Fruit fly (Drosophila melanogaster): ENCODE results near the gene CG42259.

Gene CG42259

dm6 chrX:1045924-1046323, at the start of gene CG42259:
Gene CG42259 (plus strand): TSS chrX:1046224.
- TF ChIP-seq usp (GFP tag; optimal IDR thresholded peaks at IDR 0.05) (no peak), EcR (GFP tag; optimal IDR thresholded peaks at IDR 0.05) (no peak), psq (optimal IDR thresholded peaks at IDR 0.05) (no peak), Dll (optimal IDR thresholded peaks at IDR 0.05) (no peak), pan (optimal IDR thresholded peaks at IDR 0.05) (no peak), CG8478 (optimal IDR thresholded peaks at IDR 0.05) (no peak)

dm6 chrX:998884-999283, 47.1 kb upstream of the CG42259 start:
- TF ChIP-seq Dll (optimal IDR thresholded peaks at IDR 0.05): no peak
- no peak for TF ChIP-seq psq (optimal IDR thresholded peaks at IDR 0.05)
- no peak for TF ChIP-seq usp (GFP tag; optimal IDR thresholded peaks at IDR 0.05)

dm6 chrX:1006182-1006581, 39.8 kb upstream of the CG42259 start:
- TF ChIP-seq psq (optimal IDR thresholded peaks at IDR 0.05) (no peak), Dll (optimal IDR thresholded peaks at IDR 0.05) (no peak), pan (optimal IDR thresholded peaks at IDR 0.05) (no peak), CG8478 (optimal IDR thresholded peaks at IDR 0.05) (no peak), EcR (GFP tag; optimal IDR thresholded peaks at IDR 0.05) (no peak), usp (GFP tag; optimal IDR thresholded peaks at IDR 0.05) (no peak)

- no peak for TF ChIP-seq EcR (GFP tag; optimal IDR thresholded peaks at IDR 0.05)
- TF ChIP-seq Dll (optimal IDR thresholded peaks at IDR 0.05): no peak
- TF ChIP-seq psq (optimal IDR thresholded peaks at IDR 0.05): no peak
- no peak for TF ChIP-seq usp (GFP tag; optimal IDR thresholded peaks at IDR 0.05)
- TF ChIP-seq pan (optimal IDR thresholded peaks at IDR 0.05): no peak
- no peak for TF ChIP-seq CG8478 (optimal IDR thresholded peaks at IDR 0.05)
Measured at dm6 chrX:1009468-1010259, 36.4 kb upstream of the CG42259 start.

dm6 chrX:1011543-1012085, 34.4 kb upstream of the CG42259 start, which contains the start of the genes TfIIA-S-2 and CG14631:
Gene TfIIA-S-2 (minus strand): TSS chrX:1011643.
Gene CG14631 (plus strand): TSS chrX:1012035.
- TF ChIP-seq psq (optimal IDR thresholded peaks at IDR 0.05): no peak
- TF ChIP-seq CG8478 (optimal IDR thresholded peaks at IDR 0.05): no peak
- no peak for TF ChIP-seq Dll (optimal IDR thresholded peaks at IDR 0.05)
- no peak for TF ChIP-seq pan (optimal IDR thresholded peaks at IDR 0.05)
- no peak for TF ChIP-seq EcR (GFP tag; optimal IDR thresholded peaks at IDR 0.05)
- TF ChIP-seq usp (GFP tag; optimal IDR thresholded peaks at IDR 0.05): no peak

- TF ChIP-seq psq (optimal IDR thresholded peaks at IDR 0.05) (no peak), pan (optimal IDR thresholded peaks at IDR 0.05) (no peak), Dll (optimal IDR thresholded peaks at IDR 0.05) (no peak), EcR (GFP tag; optimal IDR thresholded peaks at IDR 0.05) (no peak), CG8478 (optimal IDR thresholded peaks at IDR 0.05) (no peak), usp (GFP tag; optimal IDR thresholded peaks at IDR 0.05) (no peak)
Measured at dm6 chrX:1026511-1026910, 19.5 kb upstream of the CG42259 start, which contains the start of the genes CG32814, CG11638 and CG3021. Gene CG32814 (minus strand): TSS chrX:1026700. Gene CG11638 (minus strand): TSS chrX:1026703. Gene CG3021 (plus strand): TSS chrX:1026791.

- TF ChIP-seq EcR (GFP tag; optimal IDR thresholded peaks at IDR 0.05) (no peak), psq (optimal IDR thresholded peaks at IDR 0.05) (no peak), CG8478 (optimal IDR thresholded peaks at IDR 0.05) (no peak), Dll (optimal IDR thresholded peaks at IDR 0.05) (no peak), pan (optimal IDR thresholded peaks at IDR 0.05) (no peak), usp (GFP tag; optimal IDR thresholded peaks at IDR 0.05) (no peak)
Measured at dm6 chrX:1030478-1030877, 15.5 kb upstream of the CG42259 start, which contains the start of the genes Cdc45 and Rpp21. Gene Cdc45 (minus strand): TSS chrX:1030556. Gene Rpp21 (plus strand): TSS chrX:1030758.

- TF ChIP-seq usp (GFP tag; optimal IDR thresholded peaks at IDR 0.05) (no peak), pan (optimal IDR thresholded peaks at IDR 0.05) (no peak), EcR (GFP tag; optimal IDR thresholded peaks at IDR 0.05) (no peak), CG8478 (optimal IDR thresholded peaks at IDR 0.05) (no peak), Dll (optimal IDR thresholded peaks at IDR 0.05) (no peak), psq (optimal IDR thresholded peaks at IDR 0.05) (no peak)
Measured at dm6 chrX:1031196-1031595, 14.8 kb upstream of the CG42259 start, which contains the start of gene CG14630. Gene CG14630 (plus strand): TSS chrX:1031496.

dm6 chrX:1033066-1033465, 13.0 kb upstream of the CG42259 start:
- TF ChIP-seq CG8478 (optimal IDR thresholded peaks at IDR 0.05) (no peak), EcR (GFP tag; optimal IDR thresholded peaks at IDR 0.05) (no peak), psq (optimal IDR thresholded peaks at IDR 0.05) (no peak), Dll (optimal IDR thresholded peaks at IDR 0.05) (no peak), pan (optimal IDR thresholded peaks at IDR 0.05) (no peak), usp (GFP tag; optimal IDR thresholded peaks at IDR 0.05) (no peak)

- TF ChIP-seq CG8478 (optimal IDR thresholded peaks at IDR 0.05): no peak
- TF ChIP-seq usp (GFP tag; optimal IDR thresholded peaks at IDR 0.05): no peak
- no peak for TF ChIP-seq Dll (optimal IDR thresholded peaks at IDR 0.05)
- no peak for TF ChIP-seq psq (optimal IDR thresholded peaks at IDR 0.05)
- TF ChIP-seq EcR (GFP tag; optimal IDR thresholded peaks at IDR 0.05): no peak
- no peak for TF ChIP-seq pan (optimal IDR thresholded peaks at IDR 0.05)
Measured at dm6 chrX:1041407-1042038, 4.5 kb upstream of the CG42259 start.

- no peak for TF ChIP-seq EcR (GFP tag; optimal IDR thresholded peaks at IDR 0.05)
- TF ChIP-seq psq (optimal IDR thresholded peaks at IDR 0.05): no peak
Measured at dm6 chrX:1047695-1048094, 1.7 kb downstream of the CG42259 start.

Measured in whole organism.